Worm (Caenorhabditis elegans): ENCODE measurements around the gene F08H9.3.

Gene F08H9.3

DNA sequence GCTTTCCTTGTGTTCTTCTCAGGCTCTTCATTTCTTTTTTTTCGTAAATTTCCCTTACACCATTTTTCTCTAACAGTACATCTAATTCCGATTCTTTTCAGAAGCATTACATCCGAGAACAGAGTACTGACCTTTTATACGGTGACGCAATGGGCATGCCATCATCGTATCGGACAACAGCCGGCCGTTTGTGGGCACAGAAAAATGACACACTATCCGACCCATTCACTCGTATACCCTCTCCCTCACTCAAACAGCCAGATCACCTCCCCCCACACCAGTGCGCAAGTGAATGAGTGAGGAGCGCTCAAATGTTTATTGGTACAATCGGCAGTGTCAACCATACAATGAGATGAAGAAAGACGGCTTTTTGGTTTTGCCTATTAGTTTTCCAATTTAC, 38.0 kb upstream of the F08H9.3 start, which contains the start of gene R02D5.24:
R02D5.24 (plus strand) TSS at position 205 of the 400 bp plus-strand sequence.
- TF ChIP-seq klf-2 (GFP tag; conservative IDR thresholded peaks at IDR 0.05) (no peak), ztf-29 (GFP tag; IDR thresholded peaks at IDR 0.05) (no peak), T22C8.4 (GFP tag; IDR thresholded peaks at IDR 0.05) (no peak), med-1 (GFP tag; optimal IDR thresholded peaks at IDR 0.05; ENCODE audit: insufficient read depth) (no peak), flt-1 (GFP tag; IDR thresholded peaks at IDR 0.05) (0 out of 2 replicates have a peak, but pooled peaks have one; percentile 15), ztf-23 (GFP tag; IDR thresholded peaks at IDR 0.05) (no peak), tab-1 (GFP tag; IDR thresholded peaks at IDR 0.05) (no peak), ref-1 (GFP tag; conservative IDR thresholded peaks at IDR 0.05) (no peak)

DNA sequence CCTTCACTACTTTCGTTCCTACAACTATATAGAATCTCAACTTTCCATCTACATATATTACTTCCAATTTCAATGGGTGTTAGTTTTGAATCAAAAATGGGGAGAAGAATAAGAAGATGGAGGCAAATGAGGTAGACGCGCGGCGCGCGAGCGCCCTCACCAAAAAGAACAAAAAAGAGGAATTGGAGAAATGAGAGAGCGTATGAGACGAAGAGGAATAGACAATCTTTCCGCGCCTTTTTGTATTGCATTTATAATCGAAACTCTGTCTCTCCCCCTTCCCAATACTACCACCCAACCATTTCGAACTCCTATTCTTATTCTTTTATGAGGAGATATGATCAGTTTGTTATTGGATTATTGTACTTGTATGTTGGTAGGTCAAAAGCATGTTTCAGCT, 37.4 kb upstream of the F08H9.3 start:
- TF ChIP-seq ref-1 (GFP tag; conservative IDR thresholded peaks at IDR 0.05) (no peak), klf-2 (GFP tag; conservative IDR thresholded peaks at IDR 0.05) (no peak), T22C8.4 (GFP tag; IDR thresholded peaks at IDR 0.05) (no peak), ztf-29 (GFP tag; IDR thresholded peaks at IDR 0.05) (no peak), cog-1 (tag; optimal IDR thresholded peaks at IDR 0.05) (no peak), ztf-23 (GFP tag; IDR thresholded peaks at IDR 0.05) (no peak), tab-1 (GFP tag; IDR thresholded peaks at IDR 0.05) (no peak), med-1 (GFP tag; optimal IDR thresholded peaks at IDR 0.05; ENCODE audit: insufficient read depth) (no peak)

DNA sequence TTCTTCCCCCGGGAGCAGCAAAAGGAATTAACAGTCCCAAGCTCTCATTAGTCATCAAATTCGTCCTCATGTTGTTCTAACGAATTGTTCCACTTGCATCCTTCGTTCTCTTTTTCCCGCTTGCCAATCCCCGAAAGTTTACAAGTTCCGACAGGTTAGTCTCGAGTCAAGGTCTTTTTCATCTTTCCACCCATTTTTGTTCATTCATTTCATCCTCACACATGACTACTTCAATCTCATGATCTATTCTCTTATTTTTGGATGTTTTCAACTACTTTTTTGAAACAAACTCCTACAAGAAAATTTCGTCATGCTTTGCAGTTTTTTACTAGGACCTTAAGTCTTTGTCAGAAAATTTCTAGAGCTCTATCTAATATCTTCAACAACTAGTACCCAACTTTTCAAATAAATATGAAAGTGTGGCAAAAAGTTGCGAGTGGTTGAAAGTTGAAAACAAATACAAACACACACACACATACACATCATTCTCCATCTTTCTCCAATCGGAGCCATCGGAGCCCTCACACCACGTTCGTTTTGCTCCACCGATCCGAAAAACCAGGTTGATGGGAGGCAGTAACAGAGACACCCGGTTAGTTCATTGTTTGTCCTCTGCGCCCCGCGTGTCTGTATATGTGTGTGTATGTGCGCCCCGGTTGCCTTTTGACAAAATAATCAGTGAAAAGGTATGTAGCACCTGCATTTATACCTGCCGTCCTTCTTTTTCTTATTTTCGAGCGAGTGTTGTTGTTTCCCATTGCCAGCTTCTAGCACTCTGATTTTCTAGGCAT, 36.1 kb upstream of the F08H9.3 start:
- TF ChIP-seq med-1 (GFP tag; optimal IDR thresholded peaks at IDR 0.05; ENCODE audit: insufficient read depth): no peak
- TF ChIP-seq T22C8.4 (GFP tag; IDR thresholded peaks at IDR 0.05): no peak
- no peak for TF ChIP-seq cog-1 (tag; optimal IDR thresholded peaks at IDR 0.05)
- TF ChIP-seq klf-2 (GFP tag; conservative IDR thresholded peaks at IDR 0.05): no peak
- TF ChIP-seq ztf-23 (GFP tag; IDR thresholded peaks at IDR 0.05): no peak
- TF ChIP-seq tab-1 (GFP tag; IDR thresholded peaks at IDR 0.05): no peak
- TF ChIP-seq ref-1 (GFP tag; conservative IDR thresholded peaks at IDR 0.05): no peak
- no peak for TF ChIP-seq flt-1 (GFP tag; IDR thresholded peaks at IDR 0.05)
- TF ChIP-seq ztf-29 (GFP tag; IDR thresholded peaks at IDR 0.05): no peak

DNA sequence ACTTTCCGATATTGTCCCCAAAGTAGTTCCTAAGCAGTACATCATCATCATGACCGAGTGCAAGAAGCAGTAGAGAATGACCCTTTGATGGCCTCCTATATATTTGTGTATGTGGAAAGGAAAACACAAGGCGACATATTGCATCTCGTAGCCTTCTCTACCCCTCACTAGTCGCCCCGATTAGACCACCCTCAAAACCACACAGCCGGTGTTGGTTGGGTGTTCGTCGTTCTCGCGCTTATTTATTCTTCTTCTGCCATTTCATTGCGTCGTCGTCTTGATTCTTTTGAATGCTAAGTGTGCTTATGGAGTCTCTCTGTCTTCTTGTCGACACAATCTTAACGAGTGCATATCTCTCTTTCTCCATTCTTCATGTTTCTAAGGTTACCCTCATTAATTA, 35.1 kb upstream of the F08H9.3 start:
- TF ChIP-seq cog-1 (tag; optimal IDR thresholded peaks at IDR 0.05) (peak; percentile 34), klf-2 (GFP tag; conservative IDR thresholded peaks at IDR 0.05) (no peak), flt-1 (GFP tag; IDR thresholded peaks at IDR 0.05) (peak; percentile 61; the same call in 1 of the 2 replicates)

DNA sequence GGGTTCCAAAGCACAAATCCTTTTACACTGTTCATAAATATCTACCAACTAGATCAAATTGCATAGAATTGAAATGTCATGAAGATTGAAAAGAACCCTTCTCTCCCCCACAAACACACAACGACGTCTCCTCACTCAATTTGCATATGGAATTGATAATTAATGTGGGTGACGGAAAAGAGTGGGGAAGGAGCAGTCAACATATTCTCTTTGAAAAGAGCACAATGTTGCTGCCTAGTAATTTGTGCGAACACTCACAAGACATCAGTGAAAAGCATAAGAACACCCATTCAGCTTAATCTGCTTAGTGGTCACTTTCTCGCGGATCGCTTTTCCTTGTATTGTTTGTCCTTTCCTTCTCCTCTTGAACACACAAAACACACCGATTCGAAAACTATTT, 33.3 kb upstream of the F08H9.3 start:
- no peak for TF ChIP-seq flt-1 (GFP tag; IDR thresholded peaks at IDR 0.05)
- no peak for TF ChIP-seq ref-1 (GFP tag; conservative IDR thresholded peaks at IDR 0.05)
- no peak for TF ChIP-seq ztf-23 (GFP tag; IDR thresholded peaks at IDR 0.05)
- TF ChIP-seq klf-2 (GFP tag; conservative IDR thresholded peaks at IDR 0.05): no peak
- TF ChIP-seq tab-1 (GFP tag; IDR thresholded peaks at IDR 0.05): no peak
- TF ChIP-seq med-1 (GFP tag; optimal IDR thresholded peaks at IDR 0.05; ENCODE audit: insufficient read depth): no peak
- no peak for TF ChIP-seq cog-1 (tag; optimal IDR thresholded peaks at IDR 0.05)
- no peak for TF ChIP-seq ztf-29 (GFP tag; IDR thresholded peaks at IDR 0.05)
- TF ChIP-seq T22C8.4 (GFP tag; IDR thresholded peaks at IDR 0.05): no peak

DNA sequence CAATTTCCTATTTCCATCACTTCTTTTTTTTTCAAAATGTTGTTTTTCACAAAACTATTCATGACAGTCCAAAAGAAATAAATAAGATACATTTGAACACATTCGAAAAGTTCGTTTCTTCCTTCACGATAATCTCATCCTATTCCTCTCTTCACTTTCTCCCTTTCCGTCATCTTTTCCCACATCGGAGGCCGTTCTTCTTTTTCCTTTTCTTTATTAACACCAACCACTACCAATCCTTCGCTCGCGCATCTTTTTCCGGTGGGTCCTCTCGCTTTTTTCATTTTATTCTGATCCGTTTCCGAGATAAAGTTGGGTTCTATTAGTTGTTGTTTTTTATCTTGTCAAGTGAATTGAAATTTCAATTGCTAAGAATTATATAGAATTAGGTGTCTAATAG, 32.4 kb upstream of the F08H9.3 start:
- TF ChIP-seq ztf-29 (GFP tag; IDR thresholded peaks at IDR 0.05) (no peak), med-1 (GFP tag; optimal IDR thresholded peaks at IDR 0.05; ENCODE audit: insufficient read depth) (no peak)

DNA sequence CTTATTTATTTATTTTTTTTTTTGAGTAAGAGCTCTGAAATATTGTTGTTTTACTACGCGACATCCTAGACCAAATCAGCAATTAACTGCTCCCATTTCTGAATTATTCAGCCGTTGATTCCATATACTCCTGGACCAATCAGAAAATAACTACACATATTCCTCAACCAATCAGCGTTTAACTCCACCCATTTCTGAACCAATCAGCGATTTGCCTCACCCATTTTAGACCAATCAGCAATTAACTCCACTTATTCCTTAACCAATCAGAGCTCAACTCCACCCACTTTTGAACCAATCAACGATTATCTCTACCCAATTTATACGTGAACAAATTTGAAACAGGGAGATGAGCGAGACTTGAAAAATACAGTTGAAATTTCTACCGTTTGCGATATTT, 30.5 kb upstream of the F08H9.3 start:
- TF ChIP-seq T22C8.4 (GFP tag; IDR thresholded peaks at IDR 0.05) (no peak), med-1 (GFP tag; optimal IDR thresholded peaks at IDR 0.05; ENCODE audit: insufficient read depth) (no peak), ztf-29 (GFP tag; IDR thresholded peaks at IDR 0.05) (no peak), ref-1 (GFP tag; conservative IDR thresholded peaks at IDR 0.05) (no peak), cog-1 (tag; optimal IDR thresholded peaks at IDR 0.05) (no peak), tab-1 (GFP tag; IDR thresholded peaks at IDR 0.05) (no peak), flt-1 (GFP tag; IDR thresholded peaks at IDR 0.05) (no peak), klf-2 (GFP tag; conservative IDR thresholded peaks at IDR 0.05) (no peak), ztf-23 (GFP tag; IDR thresholded peaks at IDR 0.05) (no peak)

DNA sequence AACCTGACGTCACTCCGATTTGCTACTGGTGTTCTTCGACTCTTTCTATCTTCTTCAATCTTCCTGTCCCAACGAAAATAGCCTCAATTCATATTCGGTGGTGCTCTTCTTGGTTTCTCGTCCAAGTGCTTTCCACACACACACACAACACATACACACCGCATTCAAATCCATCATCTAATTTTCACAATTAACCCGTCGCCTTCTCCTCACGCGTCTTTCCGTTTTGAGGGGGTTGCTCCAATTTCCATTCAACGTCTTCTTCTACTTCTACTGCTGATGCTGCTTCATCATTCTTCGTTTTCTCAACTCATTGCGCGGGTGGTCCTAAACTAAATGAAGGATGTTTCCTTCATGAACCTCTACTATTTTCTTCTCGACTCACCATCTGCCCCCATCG, 28.0 kb upstream of the F08H9.3 start:
- no peak for TF ChIP-seq ref-1 (GFP tag; conservative IDR thresholded peaks at IDR 0.05)
- no peak for TF ChIP-seq ztf-29 (GFP tag; IDR thresholded peaks at IDR 0.05)
- no peak for TF ChIP-seq cog-1 (tag; optimal IDR thresholded peaks at IDR 0.05)
- TF ChIP-seq ztf-23 (GFP tag; IDR thresholded peaks at IDR 0.05): no peak
- no peak for TF ChIP-seq T22C8.4 (GFP tag; IDR thresholded peaks at IDR 0.05)
- TF ChIP-seq tab-1 (GFP tag; IDR thresholded peaks at IDR 0.05): no peak
- no peak for TF ChIP-seq klf-2 (GFP tag; conservative IDR thresholded peaks at IDR 0.05)
- TF ChIP-seq med-1 (GFP tag; optimal IDR thresholded peaks at IDR 0.05; ENCODE audit: insufficient read depth): no peak
- TF ChIP-seq flt-1 (GFP tag; IDR thresholded peaks at IDR 0.05): no peak

DNA sequence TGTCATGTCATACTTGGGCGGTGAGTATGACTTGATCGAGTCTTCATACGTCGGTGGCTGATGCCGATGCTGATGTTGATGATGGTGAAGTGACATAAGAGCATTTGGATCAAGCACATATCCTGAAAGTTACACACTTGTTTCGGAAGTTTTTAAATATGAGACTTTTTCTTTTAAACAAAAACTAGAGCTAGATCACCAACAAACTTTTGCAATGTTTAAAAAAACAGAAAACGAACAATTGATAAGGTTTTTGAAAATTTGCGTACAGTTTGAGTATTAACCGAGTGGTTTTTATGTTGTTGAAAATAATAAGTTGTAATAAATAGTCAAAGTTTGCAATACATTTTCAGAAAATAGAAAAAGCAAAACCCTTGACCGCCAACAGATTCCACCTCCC, 21.4 kb upstream of the F08H9.3 start, which contains the start of gene R02D5.4:
R02D5.4 (minus strand) TSS at position 101 of the 400 bp plus-strand sequence.
- TF ChIP-seq klf-2 (GFP tag; conservative IDR thresholded peaks at IDR 0.05) (no peak), ztf-29 (GFP tag; IDR thresholded peaks at IDR 0.05) (no peak), cog-1 (tag; optimal IDR thresholded peaks at IDR 0.05) (no peak), ref-1 (GFP tag; conservative IDR thresholded peaks at IDR 0.05) (no peak), ztf-23 (GFP tag; IDR thresholded peaks at IDR 0.05) (no peak), flt-1 (GFP tag; IDR thresholded peaks at IDR 0.05) (no peak), T22C8.4 (GFP tag; IDR thresholded peaks at IDR 0.05) (no peak), tab-1 (GFP tag; IDR thresholded peaks at IDR 0.05) (no peak), med-1 (GFP tag; optimal IDR thresholded peaks at IDR 0.05; ENCODE audit: insufficient read depth) (no peak)

DNA sequence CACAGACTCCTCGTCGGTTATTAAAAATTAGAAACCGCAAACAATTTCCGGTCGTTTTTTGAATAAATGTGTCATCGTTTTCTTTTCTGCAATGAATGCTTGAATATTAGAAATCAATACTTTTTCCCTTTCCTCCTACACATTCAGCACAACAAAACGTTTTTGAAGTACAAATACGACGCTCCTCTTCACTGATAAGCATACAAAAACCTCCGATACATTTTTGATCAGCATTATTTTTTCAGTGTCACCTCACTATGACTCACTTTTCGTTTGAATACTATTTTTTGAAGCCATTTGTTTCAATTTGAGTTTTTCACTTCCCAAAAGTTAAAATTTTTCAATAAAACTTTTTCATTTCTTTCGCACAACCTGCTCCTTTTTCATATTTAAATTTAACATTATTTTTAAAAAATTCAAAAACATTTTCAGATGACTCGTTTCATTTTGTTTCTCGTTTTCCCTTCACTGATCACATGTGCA, 19.6 kb upstream of the F08H9.3 start, which contains the start of gene R02D5.3:
R02D5.3 (plus strand) TSS at position 433 of the 483 bp plus-strand sequence.
- no peak for TF ChIP-seq ref-1 (GFP tag; conservative IDR thresholded peaks at IDR 0.05)
- no peak for TF ChIP-seq flt-1 (GFP tag; IDR thresholded peaks at IDR 0.05)
- TF ChIP-seq klf-2 (GFP tag; conservative IDR thresholded peaks at IDR 0.05): no peak
- TF ChIP-seq T22C8.4 (GFP tag; IDR thresholded peaks at IDR 0.05): no peak
- TF ChIP-seq cog-1 (tag; optimal IDR thresholded peaks at IDR 0.05): no peak
- no peak for TF ChIP-seq ztf-29 (GFP tag; IDR thresholded peaks at IDR 0.05)
- TF ChIP-seq med-1 (GFP tag; optimal IDR thresholded peaks at IDR 0.05; ENCODE audit: insufficient read depth): no peak
- TF ChIP-seq ztf-23 (GFP tag; IDR thresholded peaks at IDR 0.05): no peak
- no peak for TF ChIP-seq tab-1 (GFP tag; IDR thresholded peaks at IDR 0.05)
